Worm (Caenorhabditis elegans): ENCODE measurements around the gene R02D5.24.

The R02D5.24 gene

ce11 chrV:14462653-14463052, 38.5 kb upstream of the R02D5.24 start:
- TF ChIP-seq pha-4 (tag; optimal IDR thresholded peaks at IDR 0.05) (peak; percentile 64), eor-1 (tag; optimal IDR thresholded peaks at IDR 0.05) (no peak)

ce11 chrV:14463087-14463486, 38.1 kb upstream of the R02D5.24 start, which contains the start of gene F08H9.3:
TSS of gene F08H9.3 (minus strand) at chrV:14463338.
- TF ChIP-seq snpc-4 (tag; optimal IDR thresholded peaks at IDR 0.05) (peak; percentile 87), elt-2 (tag; optimal IDR thresholded peaks at IDR 0.05) (peak; percentile 69), ama-1 (optimal IDR thresholded peaks at IDR 0.05) (peak; percentile 3), pqm-1 (tag; optimal IDR thresholded peaks at IDR 0.05) (peak; percentile 69)

- TF ChIP-seq fkh-10 (GFP tag; optimal IDR thresholded peaks at IDR 0.05) (no peak), ceh-28 (tag; optimal IDR thresholded peaks at IDR 0.05) (no peak), pqm-1 (tag; optimal IDR thresholded peaks at IDR 0.05) (no peak), ceh-16 (tag; optimal IDR thresholded peaks at IDR 0.05) (no peak), fkh-2 (tag; optimal IDR thresholded peaks at IDR 0.05) (no peak), nhr-23 (tag; optimal IDR thresholded peaks at IDR 0.05) (no peak), elt-3 (tag; optimal IDR thresholded peaks at IDR 0.05) (no peak), tbx-2 (tag; optimal IDR thresholded peaks at IDR 0.05) (no peak), fos-1 (tag; optimal IDR thresholded peaks at IDR 0.05) (no peak), nhr-25 (tag; optimal IDR thresholded peaks at IDR 0.05) (no peak), ceh-9 (tag; optimal IDR thresholded peaks at IDR 0.05) (no peak), nhr-11 (tag; optimal IDR thresholded peaks at IDR 0.05) (no peak), lin-39 (tag; optimal IDR thresholded peaks at IDR 0.05) (no peak), egl-27 (tag; optimal IDR thresholded peaks at IDR 0.05) (no peak)
These were observed 36.8 kb upstream of the R02D5.24 start, which contains the start of gene F08H9.4 for ce11 chrV:14464368-14464767. TSS of gene F08H9.4 (minus strand) at chrV:14464428.

- no peak for TF ChIP-seq daf-12 (tag; optimal IDR thresholded peaks at IDR 0.05)
- peak; percentile 34 for TF ChIP-seq nhr-43 (tag; optimal IDR thresholded peaks at IDR 0.05; ENCODE audit: poor library complexity, severe bottlenecking)
- no peak for TF ChIP-seq elt-3 (tag; optimal IDR thresholded peaks at IDR 0.05)
- no peak for TF ChIP-seq nhr-76 (tag; optimal IDR thresholded peaks at IDR 0.05)
- no peak for TF ChIP-seq egl-27 (tag; optimal IDR thresholded peaks at IDR 0.05)
- peak; percentile 47 for TF ChIP-seq elt-2 (tag; optimal IDR thresholded peaks at IDR 0.05)
- peak; percentile 36 for TF ChIP-seq R02D3.7 (tag; optimal IDR thresholded peaks at IDR 0.05)
- peak; percentile 54 for TF ChIP-seq nhr-25 (tag; optimal IDR thresholded peaks at IDR 0.05)
- peak; percentile 54 for TF ChIP-seq pqm-1 (tag; optimal IDR thresholded peaks at IDR 0.05)
- TF ChIP-seq snpc-4 (tag; optimal IDR thresholded peaks at IDR 0.05), result peak; percentile 97
- peak; percentile 42 for TF ChIP-seq nhr-77 (tag; optimal IDR thresholded peaks at IDR 0.05)
These were observed 32.8 kb upstream of the R02D5.24 start, which contains the start of gene srz-97 for ce11 chrV:14468196-14468874. TSS of gene srz-97 (minus strand) at chrV:14468246.

ce11 chrV:14468931-14469330, 32.2 kb upstream of the R02D5.24 start, which contains the start of gene clec-57:
TSS of gene clec-57 (plus strand) at chrV:14469231.
- TF ChIP-seq ceh-9 (tag; optimal IDR thresholded peaks at IDR 0.05), result no peak
- TF ChIP-seq nfya-1 (tag; optimal IDR thresholded peaks at IDR 0.05; ENCODE audit: insufficient read depth), result no peak
- TF ChIP-seq snpc-4 (tag; optimal IDR thresholded peaks at IDR 0.05), result no peak

ce11 chrV:14472229-14472628, 28.9 kb upstream of the R02D5.24 start, which contains the start of gene clec-227:
TSS of gene clec-227 (plus strand) at chrV:14472529.
- TF ChIP-seq ceh-16 (tag; optimal IDR thresholded peaks at IDR 0.05), result no peak
- no peak for TF ChIP-seq tbx-2 (tag; optimal IDR thresholded peaks at IDR 0.05)
- no peak for TF ChIP-seq fkh-2 (tag; optimal IDR thresholded peaks at IDR 0.05)

ce11 chrV:14474099-14474498, 27.0 kb upstream of the R02D5.24 start, which contains the start of gene clec-56:
TSS of gene clec-56 (plus strand) at chrV:14474399.
- peak; percentile 38 for TF ChIP-seq elt-2 (tag; optimal IDR thresholded peaks at IDR 0.05)
- no peak for TF ChIP-seq unc-39 (tag; optimal IDR thresholded peaks at IDR 0.05)
- peak; percentile 5 for TF ChIP-seq pqm-1 (tag; optimal IDR thresholded peaks at IDR 0.05)
